Fruit fly (Drosophila melanogaster): ENCODE data around the gene alphaSnap.

The alphaSnap gene

dm6 chr3L:20342334-20342733 is 28.9 kb downstream of the alphaSnap start, which contains the start of gene Spn77Bc:
Gene Spn77Bc (plus strand): TSS chr3L:20342634.
- TF ChIP-seq CG6808 (GFP tag; optimal IDR thresholded peaks at IDR 0.05) (no peak), CG11902 (GFP tag; optimal IDR thresholded peaks at IDR 0.05) (no peak), esn (GFP tag; optimal IDR thresholded peaks at IDR 0.05) (no peak), spab (GFP tag; optimal IDR thresholded peaks at IDR 0.05) (no peak), CG31627 (GFP tag; optimal IDR thresholded peaks at IDR 0.05) (no peak), CG8119 (GFP tag; IDR thresholded peaks at IDR 0.05) (no peak), CG11762 (GFP tag; optimal IDR thresholded peaks at IDR 0.05; ENCODE audit: insufficient read depth) (no peak), Eip75B (GFP tag; optimal IDR thresholded peaks at IDR 0.05) (no peak), Lpt (GFP tag; optimal IDR thresholded peaks at IDR 0.05) (no peak), Hr4 (GFP tag; optimal IDR thresholded peaks at IDR 0.05) (no peak), pdm3 (GFP tag; optimal IDR thresholded peaks at IDR 0.05) (no peak), CG32006 (GFP tag; optimal IDR thresholded peaks at IDR 0.05) (no peak), vri (GFP tag; optimal IDR thresholded peaks at IDR 0.05) (no peak), CG8632 (GFP tag; optimal IDR thresholded peaks at IDR 0.05) (no peak), dac (GFP tag; optimal IDR thresholded peaks at IDR 0.05) (no peak), CG11294 (GFP tag; IDR thresholded peaks at IDR 0.05) (no peak), CG34406 (GFP tag; optimal IDR thresholded peaks at IDR 0.05) (no peak)

dm6 chr3L:20347762-20348580 is 34.5 kb downstream of the alphaSnap start, which contains the start of the genes Rbbp5 and eRF1:
Gene Rbbp5 (minus strand): TSS chr3L:20347942.
Gene eRF1 (plus strand): TSS chr3L:20348355.
- TF ChIP-seq CG3919 (GFP tag; optimal IDR thresholded peaks at IDR 0.05): peak; percentile 73
- TF ChIP-seq OdsH (GFP tag; optimal IDR thresholded peaks at IDR 0.05): peak; percentile 79
- peak; percentile 66 for TF ChIP-seq lz (GFP tag; optimal IDR thresholded peaks at IDR 0.05)
- no peak for TF ChIP-seq CG6163 (GFP tag; IDR thresholded peaks at IDR 0.05)
- no peak for TF ChIP-seq fd85E (GFP tag; optimal IDR thresholded peaks at IDR 0.05)
- TF ChIP-seq topi (GFP tag; optimal IDR thresholded peaks at IDR 0.05): peak; percentile 58
- peak; percentile 45 for TF ChIP-seq CG8632 (GFP tag; optimal IDR thresholded peaks at IDR 0.05)
- peak; percentile 76 for TF ChIP-seq CG3032 (tag; optimal IDR thresholded peaks at IDR 0.05)
- TF ChIP-seq Blimp-1 (GFP tag; optimal IDR thresholded peaks at IDR 0.05): no peak
- peak; percentile 64 for TF ChIP-seq CG6792 (GFP tag; optimal IDR thresholded peaks at IDR 0.05)
- peak; percentile 34 for TF ChIP-seq CG10669 (GFP tag; optimal IDR thresholded peaks at IDR 0.05)
- TF ChIP-seq CG1621 (tag; optimal IDR thresholded peaks at IDR 0.05): no peak
- peak; percentile 23 for TF ChIP-seq CG11762 (GFP tag; optimal IDR thresholded peaks at IDR 0.05; ENCODE audit: insufficient read depth)
- TF ChIP-seq CG9139 (GFP tag; optimal IDR thresholded peaks at IDR 0.05): peak; percentile 4
- TF ChIP-seq Hr4 (GFP tag; optimal IDR thresholded peaks at IDR 0.05): peak; percentile 73
- TF ChIP-seq Eip75B (GFP tag; optimal IDR thresholded peaks at IDR 0.05): peak; percentile 33
- TF ChIP-seq achi (GFP tag; optimal IDR thresholded peaks at IDR 0.05): peak; percentile 58
- TF ChIP-seq eg (GFP tag; IDR thresholded peaks at IDR 0.05): no peak; the same call in 2 of the 3 replicates
- peak; percentile 70 for TF ChIP-seq Eip78C (GFP tag)
- no peak for TF ChIP-seq CG16779 (tag; optimal IDR thresholded peaks at IDR 0.05)
- TF ChIP-seq CG8119 (GFP tag; IDR thresholded peaks at IDR 0.05): no peak
- peak; percentile 24 for TF ChIP-seq Eip93F (GFP tag; optimal IDR thresholded peaks at IDR 0.05)
- TF ChIP-seq CG6854 (GFP tag; optimal IDR thresholded peaks at IDR 0.05): peak; percentile 63
- TF ChIP-seq CG15336 (GFP tag; IDR thresholded peaks at IDR 0.05): no peak; the same call in none of the 2 replicates
- peak; percentile 36 for TF ChIP-seq CG8319 (GFP tag; optimal IDR thresholded peaks at IDR 0.05)
- TF ChIP-seq dac (GFP tag; optimal IDR thresholded peaks at IDR 0.05): no peak
- TF ChIP-seq Hr39 (GFP tag; optimal IDR thresholded peaks at IDR 0.05): no peak
- TF ChIP-seq CG11902 (GFP tag; optimal IDR thresholded peaks at IDR 0.05): peak; percentile 60
- peak; percentile 76 for TF ChIP-seq acj6 (GFP tag; optimal IDR thresholded peaks at IDR 0.05)
- peak; percentile 51 for TF ChIP-seq Sox15 (GFP tag; optimal IDR thresholded peaks at IDR 0.05)
- no peak for TF ChIP-seq vri (GFP tag; optimal IDR thresholded peaks at IDR 0.05)
- TF ChIP-seq CG10631 (GFP tag; optimal IDR thresholded peaks at IDR 0.05): peak; percentile 81
- peak; percentile 69 for TF ChIP-seq Sox102F (GFP tag; optimal IDR thresholded peaks at IDR 0.05)
- TF ChIP-seq CG32006 (GFP tag; optimal IDR thresholded peaks at IDR 0.05): no peak
- peak; percentile 53 for TF ChIP-seq net (GFP tag; optimal IDR thresholded peaks at IDR 0.05)
- no peak for TF ChIP-seq pdm3 (GFP tag; optimal IDR thresholded peaks at IDR 0.05)
- peak; percentile 72 for TF ChIP-seq CG31627 (GFP tag; optimal IDR thresholded peaks at IDR 0.05)
- TF ChIP-seq CG6808 (GFP tag; optimal IDR thresholded peaks at IDR 0.05): no peak
- peak; percentile 66 for TF ChIP-seq Met (GFP tag; optimal IDR thresholded peaks at IDR 0.05)
- TF ChIP-seq Gug (GFP tag; IDR thresholded peaks at IDR 0.05): peak; percentile 51; the same call in 1 of the 2 replicates
- peak; percentile 60 for TF ChIP-seq Ets21C (GFP tag; optimal IDR thresholded peaks at IDR 0.05)
- peak; percentile 24 for TF ChIP-seq CG6276 (GFP tag; optimal IDR thresholded peaks at IDR 0.05)

Measured in whole organism, prepupa.